Worm (Caenorhabditis elegans): ENCODE data around the gene D1022.3.

D1022.3 gene

DNA sequence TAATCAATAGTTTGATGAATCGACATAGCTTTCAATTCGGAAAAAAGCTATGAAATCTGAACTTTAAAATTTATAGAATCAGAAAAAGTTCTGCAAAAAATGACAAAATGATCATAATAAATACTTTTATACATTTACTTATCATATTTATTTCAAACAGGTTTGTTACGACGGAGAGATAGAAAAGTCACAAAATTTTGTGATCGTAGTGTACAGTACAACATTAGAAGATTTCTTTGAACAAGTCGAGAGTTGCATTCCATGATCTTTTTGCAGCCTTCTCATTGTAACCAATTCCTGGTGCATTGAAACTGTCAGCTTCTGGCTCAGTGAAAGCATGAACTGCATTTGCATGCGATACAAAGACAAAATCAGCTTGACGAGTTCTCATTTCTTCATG lies at the start of gene D1022.3:
D1022.3 (minus strand) TSS at position 101 of the 400 bp plus-strand sequence.
- TF ChIP-seq ets-7 (tag; optimal IDR thresholded peaks at IDR 0.05), result no peak
- TF ChIP-seq B0310.2 (tag; optimal IDR thresholded peaks at IDR 0.05), result no peak
- no peak for TF ChIP-seq hmg-4 (GFP tag; optimal IDR thresholded peaks at IDR 0.05)
- TF ChIP-seq F13C5.2 (tag; optimal IDR thresholded peaks at IDR 0.05), result no peak
- TF ChIP-seq pes-1 (GFP tag; IDR thresholded peaks at IDR 0.05), result no peak
- TF ChIP-seq ceh-13 (GFP tag; optimal IDR thresholded peaks at IDR 0.05), result no peak
- TF ChIP-seq hnd-1 (tag; optimal IDR thresholded peaks at IDR 0.05), result no peak
- no peak for TF ChIP-seq tbx-37 (GFP tag; conservative IDR thresholded peaks at IDR 0.05)
- no peak for TF ChIP-seq tbx-11 (GFP tag; IDR thresholded peaks at IDR 0.05)
- TF ChIP-seq flt-1 (GFP tag; IDR thresholded peaks at IDR 0.05), result no peak
- TF ChIP-seq scrt-1 (GFP tag; IDR thresholded peaks at IDR 0.05), result no peak
- TF ChIP-seq sea-1 (GFP tag; conservative IDR thresholded peaks at IDR 0.05), result no peak
- no peak for TF ChIP-seq ama-1 (optimal IDR thresholded peaks at IDR 0.05)
- TF ChIP-seq tra-4 (tag; optimal IDR thresholded peaks at IDR 0.05), result no peak
- TF ChIP-seq ceh-36 (tag; optimal IDR thresholded peaks at IDR 0.05), result no peak
- TF ChIP-seq aly-1 (tag; optimal IDR thresholded peaks at IDR 0.05), result no peak
- TF ChIP-seq hmbx-1 (tag; optimal IDR thresholded peaks at IDR 0.05), result no peak

DNA sequence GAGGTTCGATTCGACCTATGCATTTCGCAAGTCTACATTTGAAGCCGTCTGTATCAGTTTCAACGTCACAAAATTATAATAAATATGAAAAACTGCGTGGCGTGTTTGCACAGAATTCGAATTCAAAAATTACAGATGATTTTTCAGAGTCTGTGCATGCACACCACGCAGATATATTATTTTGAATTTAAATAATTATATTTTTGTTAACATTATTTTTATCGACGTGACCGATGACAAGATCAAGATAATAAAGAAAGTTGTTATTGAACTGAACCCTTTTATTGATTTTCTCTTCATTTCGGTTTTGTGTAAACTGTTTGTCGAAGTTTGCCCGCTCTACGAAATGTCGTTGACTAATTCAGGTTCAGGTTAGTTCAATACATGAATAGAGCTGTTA lies 48.9 kb upstream of the D1022.3 start, which contains the start of gene C28F5.1:
C28F5.1 (plus strand) TSS at position 301 of the 400 bp plus-strand sequence.
- no peak for TF ChIP-seq ama-1 (optimal IDR thresholded peaks at IDR 0.05)

DNA sequence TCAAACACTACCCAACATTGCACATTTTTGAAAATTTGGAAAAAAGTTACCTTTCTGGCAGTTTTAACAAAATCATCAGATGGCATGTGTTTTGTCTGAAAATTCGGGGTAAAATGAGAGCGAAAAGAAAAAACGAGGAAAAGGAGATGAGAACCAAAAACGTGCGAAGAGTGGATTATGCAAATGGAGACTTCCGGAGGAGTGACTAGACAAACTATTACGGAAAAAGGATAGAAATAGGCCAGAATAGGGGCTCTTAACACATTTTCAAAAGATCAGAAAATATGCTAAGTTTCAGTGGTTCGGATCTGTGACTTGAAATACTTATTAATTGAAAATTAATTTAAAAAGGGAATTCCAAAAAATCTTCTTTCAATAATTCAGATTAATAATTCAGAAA lies 43.3 kb upstream of the D1022.3 start, which contains the start of gene srab-14:
srab-14 (minus strand) TSS at position 101 of the 400 bp plus-strand sequence.
- TF ChIP-seq tra-4 (tag; optimal IDR thresholded peaks at IDR 0.05), result no peak
- no peak for TF ChIP-seq hmbx-1 (tag; optimal IDR thresholded peaks at IDR 0.05)
- TF ChIP-seq F13C5.2 (tag; optimal IDR thresholded peaks at IDR 0.05), result no peak
- no peak for TF ChIP-seq sea-1 (GFP tag; conservative IDR thresholded peaks at IDR 0.05)
- TF ChIP-seq ets-7 (tag; optimal IDR thresholded peaks at IDR 0.05), result no peak
- no peak for TF ChIP-seq hmg-4 (GFP tag; optimal IDR thresholded peaks at IDR 0.05)

DNA sequence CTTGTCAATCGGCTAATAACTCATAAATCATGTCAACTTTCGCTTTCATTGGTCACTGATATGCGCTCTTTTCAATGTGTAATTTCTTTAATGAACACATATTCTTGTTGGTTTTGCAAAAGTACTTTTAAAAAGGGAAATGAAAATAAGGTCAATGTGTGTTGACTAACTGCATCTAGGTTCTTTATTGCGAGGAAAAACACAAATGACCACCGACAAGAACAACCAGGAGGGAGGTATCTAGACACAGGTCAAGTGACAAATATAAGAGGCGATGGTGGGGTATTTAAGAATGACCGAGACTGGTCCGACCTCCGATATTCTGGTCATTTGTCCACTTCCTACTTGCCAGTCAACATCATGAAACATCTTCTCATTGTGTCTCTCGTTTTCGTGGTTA lies 40.0 kb upstream of the D1022.3 start, which contains the start of gene spi-1:
spi-1 (plus strand) TSS at position 178 of the 400 bp plus-strand sequence.
- no peak for TF ChIP-seq flt-1 (GFP tag; IDR thresholded peaks at IDR 0.05)
- no peak for TF ChIP-seq B0310.2 (tag; optimal IDR thresholded peaks at IDR 0.05)
- no peak for TF ChIP-seq aly-1 (tag; optimal IDR thresholded peaks at IDR 0.05)
- TF ChIP-seq ets-7 (tag; optimal IDR thresholded peaks at IDR 0.05), result no peak
- TF ChIP-seq sea-1 (GFP tag; conservative IDR thresholded peaks at IDR 0.05), result no peak
- no peak for TF ChIP-seq ceh-13 (GFP tag; optimal IDR thresholded peaks at IDR 0.05)
- no peak for TF ChIP-seq ama-1 (optimal IDR thresholded peaks at IDR 0.05)
- no peak for TF ChIP-seq ceh-36 (tag; optimal IDR thresholded peaks at IDR 0.05)
- TF ChIP-seq F13C5.2 (tag; optimal IDR thresholded peaks at IDR 0.05), result no peak
- no peak for TF ChIP-seq tbx-11 (GFP tag; IDR thresholded peaks at IDR 0.05)

DNA sequence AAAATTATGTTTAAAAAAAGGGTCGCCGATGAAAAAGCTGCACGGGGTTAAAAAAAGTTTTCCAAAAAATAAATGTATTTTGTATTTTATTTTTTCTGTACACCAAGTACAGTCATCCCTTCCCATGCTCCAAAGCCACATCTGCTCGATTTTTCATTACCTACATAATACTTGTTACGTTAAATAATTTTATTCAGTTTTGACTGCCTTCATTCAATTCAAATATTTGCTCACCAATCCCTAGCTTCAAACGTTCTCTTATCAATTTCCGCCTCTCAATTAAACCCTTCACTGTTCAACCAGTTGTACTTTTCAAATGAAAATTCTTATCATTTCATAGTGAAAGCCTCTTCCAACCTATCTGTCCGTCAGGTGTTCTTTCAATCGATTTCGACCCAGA lies 38.1 kb upstream of the D1022.3 start, which contains the start of gene R10H1.1:
R10H1.1 (plus strand) TSS at position 301 of the 400 bp plus-strand sequence.
- TF ChIP-seq flt-1 (GFP tag; IDR thresholded peaks at IDR 0.05) (no peak), tbx-11 (GFP tag; IDR thresholded peaks at IDR 0.05) (no peak), ets-7 (tag; optimal IDR thresholded peaks at IDR 0.05) (no peak), hmbx-1 (tag; optimal IDR thresholded peaks at IDR 0.05) (no peak), ama-1 (optimal IDR thresholded peaks at IDR 0.05) (no peak), B0310.2 (tag; optimal IDR thresholded peaks at IDR 0.05) (no peak), aly-1 (tag; optimal IDR thresholded peaks at IDR 0.05) (no peak), tbx-37 (GFP tag; conservative IDR thresholded peaks at IDR 0.05) (no peak), ceh-36 (tag; optimal IDR thresholded peaks at IDR 0.05) (no peak), hmg-4 (GFP tag; optimal IDR thresholded peaks at IDR 0.05) (no peak), hnd-1 (tag; optimal IDR thresholded peaks at IDR 0.05) (no peak), pes-1 (GFP tag; IDR thresholded peaks at IDR 0.05) (no peak), sea-1 (GFP tag; conservative IDR thresholded peaks at IDR 0.05) (no peak), F13C5.2 (tag; optimal IDR thresholded peaks at IDR 0.05) (no peak), scrt-1 (GFP tag; IDR thresholded peaks at IDR 0.05) (no peak), tra-4 (tag; optimal IDR thresholded peaks at IDR 0.05) (no peak)

DNA sequence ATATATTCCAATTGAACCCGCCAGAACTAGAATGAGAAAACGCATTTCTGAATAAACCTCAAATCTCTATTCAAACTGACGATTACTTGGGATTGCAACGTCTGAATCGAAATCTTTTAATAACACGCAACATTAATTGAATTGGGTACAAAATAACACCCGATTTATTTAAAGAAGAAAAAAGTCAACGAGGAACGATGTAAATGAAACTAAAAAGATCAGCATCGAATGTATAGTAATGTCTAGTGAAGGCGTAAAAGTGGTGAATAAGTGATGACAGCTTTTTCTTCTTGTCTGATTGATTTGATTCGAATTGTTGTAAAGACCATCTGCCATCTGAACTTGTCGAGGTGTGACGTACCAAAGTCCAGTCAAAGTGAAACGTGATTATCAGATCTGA lies 37.5 kb upstream of the D1022.3 start, which contains the start of gene nas-23:
nas-23 (minus strand) TSS at position 101 of the 400 bp plus-strand sequence.
- TF ChIP-seq tbx-37 (GFP tag; conservative IDR thresholded peaks at IDR 0.05), result no peak
- no peak for TF ChIP-seq ets-7 (tag; optimal IDR thresholded peaks at IDR 0.05)
- TF ChIP-seq B0310.2 (tag; optimal IDR thresholded peaks at IDR 0.05), result no peak
- TF ChIP-seq tbx-11 (GFP tag; IDR thresholded peaks at IDR 0.05), result no peak
- no peak for TF ChIP-seq ceh-13 (GFP tag; optimal IDR thresholded peaks at IDR 0.05)

DNA sequence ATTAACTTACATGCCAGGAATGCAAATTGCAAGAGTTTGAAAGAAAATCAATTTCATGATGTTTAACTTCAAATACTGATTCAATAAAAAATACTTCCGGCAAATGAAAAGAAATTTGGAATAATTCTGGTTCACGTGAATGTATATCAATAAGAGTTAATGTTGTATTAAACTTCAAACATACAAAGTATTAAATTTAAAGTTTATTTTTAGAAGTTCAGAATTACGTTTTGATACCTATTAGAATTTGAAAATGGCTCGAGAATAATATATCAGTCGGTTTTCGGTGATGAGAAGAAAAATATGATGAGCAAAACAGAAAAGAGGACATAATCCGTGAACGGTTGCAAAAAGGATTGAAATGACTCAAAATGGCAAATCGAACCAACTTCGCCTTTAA lies 33.5 kb upstream of the D1022.3 start, which contains the start of gene D1022.9:
D1022.9 (minus strand) TSS at position 101 of the 400 bp plus-strand sequence.
- TF ChIP-seq ceh-13 (GFP tag; optimal IDR thresholded peaks at IDR 0.05) (no peak), ceh-36 (tag; optimal IDR thresholded peaks at IDR 0.05) (no peak), ama-1 (optimal IDR thresholded peaks at IDR 0.05) (no peak), tra-4 (tag; optimal IDR thresholded peaks at IDR 0.05) (no peak), hmbx-1 (tag; optimal IDR thresholded peaks at IDR 0.05) (no peak)

DNA sequence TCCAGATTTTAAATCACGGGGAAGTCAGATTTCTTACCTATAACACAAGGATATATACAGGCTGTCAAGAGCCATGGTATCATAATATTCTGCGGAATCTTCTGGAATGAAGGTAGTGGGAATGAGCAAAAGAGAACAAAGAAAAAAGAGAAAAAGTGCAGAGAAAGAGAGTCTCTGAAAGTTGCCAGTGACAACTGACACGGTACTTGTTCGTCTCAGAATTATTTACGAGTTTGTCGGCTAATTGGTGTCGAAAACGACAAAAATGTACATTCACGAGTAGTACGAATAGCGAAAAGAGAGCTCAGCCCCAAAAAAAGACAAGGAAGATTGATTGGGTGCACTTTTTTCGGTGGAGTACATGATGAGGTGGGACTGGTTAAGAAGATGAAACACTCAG lies 26.9 kb upstream of the D1022.3 start, which contains the start of gene cah-2:
cah-2 (minus strand) TSS at position 101 of the 400 bp plus-strand sequence.
- no peak for TF ChIP-seq scrt-1 (GFP tag; IDR thresholded peaks at IDR 0.05)
- TF ChIP-seq B0310.2 (tag; optimal IDR thresholded peaks at IDR 0.05), result no peak
- TF ChIP-seq ets-7 (tag; optimal IDR thresholded peaks at IDR 0.05), result no peak
- TF ChIP-seq aly-1 (tag; optimal IDR thresholded peaks at IDR 0.05), result no peak
- no peak for TF ChIP-seq sea-1 (GFP tag; conservative IDR thresholded peaks at IDR 0.05)
- no peak for TF ChIP-seq hmg-4 (GFP tag; optimal IDR thresholded peaks at IDR 0.05)
- TF ChIP-seq tbx-37 (GFP tag; conservative IDR thresholded peaks at IDR 0.05), result no peak
- no peak for TF ChIP-seq ceh-13 (GFP tag; optimal IDR thresholded peaks at IDR 0.05)
- no peak for TF ChIP-seq ama-1 (optimal IDR thresholded peaks at IDR 0.05)
- no peak for TF ChIP-seq hnd-1 (tag; optimal IDR thresholded peaks at IDR 0.05)
- no peak for TF ChIP-seq ceh-36 (tag; optimal IDR thresholded peaks at IDR 0.05)
- TF ChIP-seq flt-1 (GFP tag; IDR thresholded peaks at IDR 0.05), result no peak
- TF ChIP-seq pes-1 (GFP tag; IDR thresholded peaks at IDR 0.05), result no peak
- no peak for TF ChIP-seq hmbx-1 (tag; optimal IDR thresholded peaks at IDR 0.05)
- no peak for TF ChIP-seq tbx-11 (GFP tag; IDR thresholded peaks at IDR 0.05)
- TF ChIP-seq tra-4 (tag; optimal IDR thresholded peaks at IDR 0.05), result no peak
- TF ChIP-seq F13C5.2 (tag; optimal IDR thresholded peaks at IDR 0.05), result no peak
